Worm (Caenorhabditis elegans): Measurements from ENCODE around the gene nspb-1.

- TF ChIP-seq cey-2 (tag; optimal IDR thresholded peaks at IDR 0.05; ENCODE audit: borderline replicate concordance, insufficient read depth) (no peak), snpc-4 (tag; optimal IDR thresholded peaks at IDR 0.05) (no peak), mep-1 (tag; optimal IDR thresholded peaks at IDR 0.05) (no peak), nhr-28 (tag; optimal IDR thresholded peaks at IDR 0.05) (no peak), arid-1 (GFP tag; conservative IDR thresholded peaks at IDR 0.05) (no peak), pqm-1 (tag; optimal IDR thresholded peaks at IDR 0.05) (no peak), ceh-20 (GFP tag; IDR thresholded peaks at IDR 0.05) (no peak)
Measured at ce11 chrIV:6552036-6552435, 38.9 kb downstream of the nspb-1 start.

All from whole organism, L4 larva.